Worm (Caenorhabditis elegans) whole organism, L4 larva: ENCODE results near the gene F23F1.4.

Experiments
- R02D3.7 ChIP-seq: fragments of 150-350 bp; sonication (generic microtip); optimal IDR thresholded peaks from 3 replicates; lab custom pipeline; 2014; ENCODE audit warnings: missing biosample characterization, missing genetic modification characterization
- Y105C5A.15 ChIP-seq: fragments of 200-800 bp; sonication (Bioruptor generic); IDR thresholded peaks from 2 replicates; pipeline ENCODE4 v1.3.6; 2022; ENCODE audit warnings: missing genetic modification characterization, missing compliant biosample characterization
- egl-27 ChIP-seq: sonication (generic microtip); optimal IDR thresholded peaks from 3 replicates; lab custom pipeline; 2017; ENCODE audit warnings: missing biosample characterization, missing genetic modification reagents, missing genetic modification characterization
- hlh-11 ChIP-seq: fragments of 200-800 bp; sonication (Bioruptor generic); optimal IDR thresholded peaks from 2 replicates; lab custom pipeline; 2018; ENCODE audit warnings: mild to moderate bottlenecking, missing genetic modification characterization, missing compliant biosample characterization
- lin-39 ChIP-seq: fragments of 150-350 bp; optimal IDR thresholded peaks from 2 replicates; lab custom pipeline; 2014; ENCODE audit warnings: missing biosample characterization, missing genetic modification reagents, missing genetic modification characterization
- nhr-11 ChIP-seq: fragments of 150-350 bp; optimal IDR thresholded peaks from 2 replicates; lab custom pipeline; 2014; ENCODE audit warnings: missing biosample characterization, missing genetic modification characterization
- nhr-6 ChIP-seq: fragments of 150-350 bp; optimal IDR thresholded peaks from 2 replicates; lab custom pipeline; 2014; ENCODE audit warnings: missing biosample characterization, missing genetic modification characterization
- pha-4 ChIP-seq, 2 experiments: fragments of 150-350 bp in 1 of 2; fragments of 200-800 bp in 1 of 2; sonication (Bioruptor generic) in 1 of 2; IDR thresholded peaks in 1 of 2; optimal IDR thresholded peaks in 1 of 2; 2 replicates each; pipeline versions ENCODE4 v1.3.6 to Lab custom; 2014 to 2022; ENCODE audit warnings: missing genetic modification characterization in 2 of 2, missing genetic modification reagents in 2 of 2, missing biosample characterization in 1 of 2, missing compliant biosample characterization in 1 of 2
- skn-1 ChIP-seq: fragments of 150-350 bp; optimal IDR thresholded peaks from 2 replicates; lab custom pipeline; 2014; ENCODE audit warnings: missing biosample characterization, missing genetic modification characterization
- snpc-4 ChIP-seq: fragments of 150-350 bp; optimal IDR thresholded peaks from 2 replicates; lab custom pipeline; 2014; ENCODE audit warnings: missing biosample characterization, missing genetic modification characterization
- tag-97 ChIP-seq: fragments of 200-800 bp; sonication (Bioruptor generic); IDR thresholded peaks from 2 replicates; pipeline ENCODE4 v1.3.6; 2022; ENCODE audit warnings: missing genetic modification characterization, missing compliant biosample characterization
- tra-1 ChIP-seq: fragments of 200-800 bp; sonication (Bioruptor generic); IDR thresholded peaks from 2 replicates; pipeline ENCODE4 v1.3.6; 2022; ENCODE audit warnings: missing genetic modification reagents, missing genetic modification characterization, missing compliant biosample characterization
- unc-62 ChIP-seq, 3 experiments: fragments of 150-350 bp in 1 of 3; sonication (generic microtip); optimal IDR thresholded peaks in 2 of 3; peaks in 1 of 3; 1 replicate in 1 of 3; 2 replicates in 2 of 3; lab custom pipeline; 2014 to 2017; ENCODE audit warnings: missing biosample characterization in 3 of 3, missing genetic modification characterization in 3 of 3, missing genetic modification reagents in 3 of 3, missing genotype in 1 of 3

DNA sequence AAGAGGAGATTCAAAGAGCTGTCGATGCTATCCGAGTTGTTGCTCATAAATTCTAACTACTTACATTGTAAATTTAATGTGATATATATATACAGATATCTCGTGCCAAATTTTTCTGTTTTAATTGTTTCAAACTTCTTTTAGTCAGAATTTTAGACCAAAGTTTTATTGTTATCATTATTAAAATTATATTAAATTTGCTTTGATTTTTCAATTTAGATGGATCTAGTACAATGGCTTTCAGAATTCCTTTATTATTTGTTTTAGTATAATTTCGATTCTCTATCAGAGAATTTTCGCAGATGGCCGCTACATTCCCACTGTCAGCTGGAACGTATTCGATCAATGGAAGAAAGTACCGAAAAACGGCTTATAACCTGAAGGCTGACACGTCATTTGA lies 29.1 kb upstream of the F23F1.4 start, which contains the start of gene ascc-1:
- no peak for TF ChIP-seq nhr-6 (tag; lab: Kevin White, UChicago)
- TF ChIP-seq egl-27: no peak
- TF ChIP-seq snpc-4 (tag; lab: Kevin White, UChicago): no peak
- no peak for TF ChIP-seq unc-62 (GFP tag; optimal IDR thresholded peaks at IDR 0.05 in 1 of 2; lab: Kevin White, UChicago)
- no peak for TF ChIP-seq unc-62 (tag; optimal IDR thresholded peaks at IDR 0.05; lab: Kevin White, UChicago)
- no peak for TF ChIP-seq lin-39 (tag; lab: Kevin White, UChicago)
- no peak for TF ChIP-seq R02D3.7
- no peak for TF ChIP-seq nhr-11 (tag; lab: Kevin White, UChicago)
- no peak for TF ChIP-seq Y105C5A.15 (GFP tag; lab: Robert Waterston, UW)
- no peak for TF ChIP-seq tag-97
- TF ChIP-seq pha-4 (GFP tag; IDR thresholded peaks at IDR 0.05; lab: Robert Waterston, UW): no peak
- TF ChIP-seq pha-4 (tag; optimal IDR thresholded peaks at IDR 0.05; lab: Kevin White, UChicago): no peak
- no peak for TF ChIP-seq tra-1
- TF ChIP-seq hlh-11 (tag; lab: Kevin White, UChicago): no peak
- no peak for TF ChIP-seq skn-1 (tag; lab: Kevin White, UChicago)
